Worm (Caenorhabditis elegans) whole organism, early embryonic: ENCODE data around the gene F25G6.9.

ENCODE experiments used
- B0310.2 ChIP-seq: sonication (generic microtip); optimal IDR thresholded peaks from 2 replicates; lab custom pipeline; 2016; ENCODE audit warnings: mild to moderate bottlenecking, missing genetic modification characterization, missing compliant biosample characterization
- F13C5.2 ChIP-seq: sonication (generic microtip); optimal IDR thresholded peaks from 2 replicates; lab custom pipeline; 2017; ENCODE audit warnings: mild to moderate bottlenecking, missing genetic modification characterization, inconsistent platforms, missing compliant biosample characterization
- aly-1 ChIP-seq: sonication (generic microtip); optimal IDR thresholded peaks from 2 replicates; lab custom pipeline; 2016; ENCODE audit warnings: missing genetic modification characterization, missing compliant biosample characterization
- ama-1 ChIP-seq: fragments of 150-350 bp; optimal IDR thresholded peaks from 2 replicates; lab custom pipeline; 2014
- ceh-13 ChIP-seq: fragments of 200-800 bp; sonication (Bioruptor generic); optimal IDR thresholded peaks from 2 replicates; lab custom pipeline; 2018; ENCODE audit warnings: mild to moderate bottlenecking, missing genetic modification characterization, missing compliant biosample characterization
- ceh-36 ChIP-seq: sonication (generic microtip); optimal IDR thresholded peaks from 2 replicates; lab custom pipeline; 2016; ENCODE audit warnings: missing genetic modification characterization, inconsistent platforms, missing compliant biosample characterization
- ets-7 ChIP-seq: sonication (generic microtip); optimal IDR thresholded peaks from 2 replicates; lab custom pipeline; 2016; ENCODE audit warnings: missing genotype, missing genetic modification characterization, missing compliant biosample characterization
- hmbx-1 ChIP-seq: sonication (generic microtip); optimal IDR thresholded peaks from 2 replicates; lab custom pipeline; 2016; ENCODE audit warnings: mild to moderate bottlenecking, missing genetic modification characterization, missing compliant biosample characterization
- hmg-4 ChIP-seq: fragments of 200-800 bp; sonication (Bioruptor generic); optimal IDR thresholded peaks from 2 replicates; lab custom pipeline; 2018; ENCODE audit warnings: mild to moderate bottlenecking, missing genetic modification characterization, missing compliant biosample characterization
- hnd-1 ChIP-seq: sonication (generic microtip); optimal IDR thresholded peaks from 2 replicates; lab custom pipeline; 2016; ENCODE audit warnings: missing genetic modification characterization, missing compliant biosample characterization
- pes-1 ChIP-seq: fragments of 200-800 bp; sonication (Bioruptor generic); IDR thresholded peaks from 2 replicates; pipeline ENCODE4 v1.3.6; 2022; ENCODE audit warnings: missing genetic modification reagents, missing genetic modification characterization, missing compliant biosample characterization
- sea-1 ChIP-seq: fragments of 200-800 bp; sonication (Bioruptor generic); conservative IDR thresholded peaks from 2 replicates; pipeline ENCODE4 v1.3.6; 2022; ENCODE audit warnings: missing genetic modification characterization, missing compliant biosample characterization
- tbx-11 ChIP-seq: fragments of 200-800 bp; sonication (Bioruptor generic); IDR thresholded peaks from 2 replicates; pipeline ENCODE4 v1.3.6; 2022; ENCODE audit warnings: missing genetic modification characterization, missing compliant biosample characterization
- tra-4 ChIP-seq: sonication (generic microtip); optimal IDR thresholded peaks from 2 replicates; lab custom pipeline; 2017; ENCODE audit warnings: missing genetic modification characterization, missing compliant biosample characterization

- TF ChIP-seq ama-1 (lab: Kevin White, UChicago) (no peak), ceh-13 (GFP tag; lab: Kevin White, UChicago) (no peak), hmg-4 (GFP tag; lab: Kevin White, UChicago) (no peak), tbx-11 (no peak), ceh-36 (tag; lab: Kevin White, UChicago) (no peak), tra-4 (tag; lab: Kevin White, UChicago) (no peak), ets-7 (tag; lab: Kevin White, UChicago) (no peak), hnd-1 (tag; lab: Kevin White, UChicago) (no peak), F13C5.2 (tag; lab: Kevin White, UChicago) (no peak), aly-1 (tag; lab: Kevin White, UChicago) (no peak), pes-1 (GFP tag; lab: Robert Waterston, UW) (no peak), hmbx-1 (no peak), sea-1 (GFP tag; lab: Robert Waterston, UW) (no peak), B0310.2 (tag; lab: Kevin White, UChicago) (no peak)
These were observed 30.2 kb upstream of the F25G6.9 start for ce11 chrV:8599957-8600356.
